Fruit fly (Drosophila melanogaster): ENCODE data around the gene Ssdp.

Gene Ssdp

dm6 chr3R:18242089-18242955, 42.9 kb upstream of the Ssdp start, which contains the start of the genes CG7156 and 14-3-3epsilon (continued):
- TF ChIP-seq Drgx (GFP tag; IDR thresholded peaks at IDR 0.05) (0 out of 2 replicates have a peak, but pooled peaks have one; percentile 21), Six4 (GFP tag; optimal IDR thresholded peaks at IDR 0.05) (no peak), gcm2 (GFP tag; optimal IDR thresholded peaks at IDR 0.05) (no peak), Stat92E (GFP tag; optimal IDR thresholded peaks at IDR 0.05) (peak in 1 of 3 experiments; percentile 63), nau (GFP tag; optimal IDR thresholded peaks at IDR 0.05) (no peak), crol (GFP tag; IDR thresholded peaks at IDR 0.05) (no peak), kah (GFP tag; optimal IDR thresholded peaks at IDR 0.05) (no peak), CG31224 (GFP tag; IDR thresholded peaks at IDR 0.05) (no peak), CG4328 (GFP tag; optimal IDR thresholded peaks at IDR 0.05) (peak; percentile 2), Sry-δ (GFP tag; optimal IDR thresholded peaks at IDR 0.05) (peak; percentile 72), CG2712 (tag; optimal IDR thresholded peaks at IDR 0.05) (peak; percentile 63), CG9215 (GFP tag; IDR thresholded peaks at IDR 0.05) (no peak), CG3163 (GFP tag; optimal IDR thresholded peaks at IDR 0.05) (peak; percentile 1), chm (GFP tag; IDR thresholded peaks at IDR 0.05) (peak; percentile 77), CG14710 (tag; optimal IDR thresholded peaks at IDR 0.05) (peak; percentile 92), z (GFP tag; IDR thresholded peaks at IDR 0.05) (no peak), GATAe (GFP tag; conservative IDR thresholded peaks at IDR 0.05) (no peak), Sry-β (GFP tag; optimal IDR thresholded peaks at IDR 0.05) (no peak), CG10979 (tag; optimal IDR thresholded peaks at IDR 0.05) (no peak), Lhr (GFP tag; optimal IDR thresholded peaks at IDR 0.05) (peak; percentile 92), E2f2 (GFP tag; IDR thresholded peaks at IDR 0.05) (peak; percentile 48), bowl (GFP tag; IDR thresholded peaks at IDR 0.05) (no peak), mirr (GFP tag; optimal IDR thresholded peaks at IDR 0.05) (no peak), fd102C (GFP tag; optimal IDR thresholded peaks at IDR 0.05) (no peak), ems (GFP tag; optimal IDR thresholded peaks at IDR 0.05) (no peak), chinmo (GFP tag; IDR thresholded peaks at IDR 0.05; ENCODE audit: partially characterized antibody) (no peak), dysf (GFP tag; IDR thresholded peaks at IDR 0.05) (no peak), BEAF-32 (GFP tag; optimal IDR thresholded peaks at IDR 0.05) (peak; percentile 92), Ets65A (GFP tag) (peak; percentile 81), CTCF (GFP tag; optimal IDR thresholded peaks at IDR 0.05) (peak; percentile 66), Meics (GFP tag; optimal IDR thresholded peaks at IDR 0.05) (no peak), CG12659 (GFP tag; optimal IDR thresholded peaks at IDR 0.05) (peak; percentile 68), Jarid2 (GFP tag; optimal IDR thresholded peaks at IDR 0.05) (peak; percentile 77), Hr3 (GFP tag; optimal IDR thresholded peaks at IDR 0.05) (peak; percentile 37), da (GFP tag; optimal IDR thresholded peaks at IDR 0.05) (no peak), Neu2 (GFP tag; optimal IDR thresholded peaks at IDR 0.05; ENCODE audit: borderline replicate concordance) (no peak), cad (GFP tag; optimal IDR thresholded peaks at IDR 0.05) (no peak), CG14014 (GFP tag; IDR thresholded peaks at IDR 0.05) (no peak), Rfx (GFP tag; IDR thresholded peaks at IDR 0.05) (peak; percentile 38), CG11456 (GFP tag; IDR thresholded peaks at IDR 0.05) (no peak; the same call in 2 of the 3 replicates), H2.0 (GFP tag; IDR thresholded peaks at IDR 0.05) (0 out of 2 replicates have a peak, but pooled peaks have one; percentile 24), gem (tag; optimal IDR thresholded peaks at IDR 0.05) (peak; percentile 71), lola (GFP tag; optimal IDR thresholded peaks at IDR 0.05) (peak in 1 of 3 experiments; percentile 57), ara (GFP tag; IDR thresholded peaks at IDR 0.05) (no peak), CG3838 (GFP tag; optimal IDR thresholded peaks at IDR 0.05) (peak; percentile 14), CG14441 (GFP tag; IDR thresholded peaks at IDR 0.05) (no peak), TFAM (GFP tag; optimal IDR thresholded peaks at IDR 0.05) (no peak), NC2β (GFP tag; optimal IDR thresholded peaks at IDR 0.05) (no peak), CG34422 (GFP tag; IDR thresholded peaks at IDR 0.05) (peak; percentile 69; the same call in 2 of the 3 replicates), bcd (GFP tag; optimal IDR thresholded peaks at IDR 0.05) (peak; percentile 20)

All from whole organism, embryonic.